Fruit fly (Drosophila melanogaster) whole organism, embryonic: ENCODE results near the gene CG31960.
A peak's percentile ranks its signal among the peaks of the same experiment; 100 is the strongest.

Experiments used
- Awh ChIP-seq: fragments of 200-800 bp; sonication (Bioruptor generic); IDR thresholded peaks from 2 replicates; pipeline ENCODE4, ENCODE4 v1.3.6; 2022; ENCODE audit warnings: missing biosample characterization, missing genetic modification characterization
- B-H1 ChIP-seq: fragments of 200-800 bp; sonication (Bioruptor generic); IDR thresholded peaks from 3 replicates; pipeline ENCODE4 v1.3.6; 2022; ENCODE audit warnings: missing biosample characterization, missing genetic modification characterization
- CG10979 ChIP-seq: fragments of 200-800 bp; sonication (Bioruptor generic); optimal IDR thresholded peaks from 2 replicates; lab custom pipeline; 2018; ENCODE audit warnings: missing biosample characterization, mild to moderate bottlenecking, missing genetic modification characterization, moderate library complexity
- CG11456 ChIP-seq: fragments of 200-800 bp; sonication (Bioruptor generic); IDR thresholded peaks from 3 replicates; pipeline ENCODE4 v1.3.6; 2022; ENCODE audit warnings: missing biosample characterization, missing genetic modification characterization
- CG11504 ChIP-seq: fragments of 200-800 bp; sonication (Bioruptor generic); optimal IDR thresholded peaks from 3 replicates; lab custom pipeline; 2019; ENCODE audit warnings: missing biosample characterization, mild to moderate bottlenecking, missing genetic modification characterization, moderate library complexity
- CG12744 ChIP-seq: fragments of 200-800 bp; sonication (Bioruptor generic); optimal IDR thresholded peaks from 2 replicates; lab custom pipeline; 2016; ENCODE audit warnings: missing biosample characterization, missing genetic modification characterization
- CG13424 ChIP-seq: fragments of 200-800 bp; sonication (Bioruptor generic); optimal IDR thresholded peaks from 2 replicates; lab custom pipeline; 2019; ENCODE audit warnings: missing biosample characterization, mild to moderate bottlenecking, missing genetic modification characterization, moderate library complexity
- CG15269 ChIP-seq: fragments of 200-800 bp; sonication (Bioruptor generic); optimal IDR thresholded peaks from 2 replicates; lab custom pipeline; 2018; ENCODE audit warnings: missing biosample characterization, mild to moderate bottlenecking, missing genetic modification characterization, moderate library complexity
- CG15479 ChIP-seq: fragments of 200-800 bp; sonication (Bioruptor generic); optimal IDR thresholded peaks from 3 replicates; lab custom pipeline; 2019; ENCODE audit warnings: missing biosample characterization, mild to moderate bottlenecking, missing genetic modification characterization, moderate library complexity
- CG16863 ChIP-seq: fragments of 200-800 bp; sonication (Bioruptor generic); optimal IDR thresholded peaks from 3 replicates; lab custom pipeline; 2016; ENCODE audit warnings: missing biosample characterization, missing genetic modification characterization
- CG17328 ChIP-seq: fragments of 200-800 bp; sonication (Bioruptor generic); IDR thresholded peaks from 2 replicates; pipeline ENCODE4 v1.3.6; 2022; ENCODE audit warnings: missing biosample characterization, missing genetic modification characterization
- CG1832 ChIP-seq: fragments of 200-800 bp; sonication (Bioruptor generic); optimal IDR thresholded peaks from 2 replicates; lab custom pipeline; 2017; ENCODE audit warnings: missing biosample characterization, mild to moderate bottlenecking, missing genetic modification characterization, inconsistent platforms
- CG18599 ChIP-seq: fragments of 200-800 bp; sonication (Bioruptor generic); optimal IDR thresholded peaks from 3 replicates; lab custom pipeline; 2017; ENCODE audit warnings: missing biosample characterization, missing genetic modification characterization, mild to moderate bottlenecking, moderate library complexity, missing genetic modification reagents
- CG31224 ChIP-seq: fragments of 200-800 bp; sonication (Bioruptor generic); IDR thresholded peaks from 2 replicates; pipeline ENCODE4 v1.3.6; 2022; ENCODE audit warnings: missing biosample characterization, missing genetic modification characterization
- CG3163 ChIP-seq: fragments of 200-800 bp; sonication (Bioruptor generic); optimal IDR thresholded peaks from 3 replicates; lab custom pipeline; 2016; ENCODE audit warnings: missing biosample characterization, missing genetic modification characterization
- CG4404 ChIP-seq: fragments of 200-800 bp; sonication (Bioruptor generic); IDR thresholded peaks from 2 replicates; pipeline ENCODE4 v1.3.6; 2022; ENCODE audit warnings: missing biosample characterization, missing genetic modification characterization
- CG6791 ChIP-seq: fragments of 200-800 bp; sonication (Bioruptor generic); IDR thresholded peaks from 3 replicates; pipeline ENCODE4 v1.3.6; 2022; ENCODE audit warnings: missing biosample characterization, missing genetic modification characterization; ENCODE audit not compliant: partially characterized antibody
- CG7786 ChIP-seq: fragments of 200-800 bp; sonication (Bioruptor generic); optimal IDR thresholded peaks from 2 replicates; lab custom pipeline; 2016; ENCODE audit warnings: missing biosample characterization, missing genetic modification characterization
- CG8359 ChIP-seq: fragments of 200-800 bp; sonication (Bioruptor generic); optimal IDR thresholded peaks from 2 replicates; lab custom pipeline; 2017; ENCODE audit warnings: missing biosample characterization, mild to moderate bottlenecking, missing genetic modification characterization, borderline replicate concordance
- CHES-1-like ChIP-seq: fragments of 200-800 bp; sonication (Bioruptor generic); optimal IDR thresholded peaks from 2 replicates; lab custom pipeline; 2016; ENCODE audit warnings: missing biosample characterization, missing genetic modification characterization
- Camta ChIP-seq: fragments of 200-800 bp; sonication (Bioruptor generic); optimal IDR thresholded peaks from 2 replicates; lab custom pipeline; 2016; ENCODE audit warnings: missing biosample characterization, missing genetic modification characterization
- D ChIP-seq, 2 experiments: fragments of 200-800 bp in 1 of 2; fragments of >200 bp in 1 of 2; sonication (Bioruptor generic) in 1 of 2; optimal IDR thresholded peaks; 2 replicates in 1 of 2; 3 replicates in 1 of 2; lab custom pipeline; 2017; ENCODE audit warnings: mild to moderate bottlenecking in 1 of 2, missing biosample characterization in 1 of 2, missing genetic modification characterization in 1 of 2, missing genetic modification reagents in 1 of 2
- Dip3 ChIP-seq: fragments of 200-800 bp; sonication (Bioruptor generic); optimal IDR thresholded peaks from 3 replicates; lab custom pipeline; 2016; ENCODE audit warnings: missing biosample characterization, missing genetic modification characterization
- GATAe ChIP-seq: fragments of 200-800 bp; sonication (Bioruptor generic); conservative IDR thresholded peaks from 2 replicates; pipeline ENCODE4 v1.3.6; 2022; ENCODE audit warnings: missing biosample characterization, missing genetic modification characterization
- Hey ChIP-seq: fragments of 200-800 bp; sonication (Bioruptor generic); optimal IDR thresholded peaks from 3 replicates; lab custom pipeline; 2018; ENCODE audit warnings: missing biosample characterization, mild to moderate bottlenecking, missing genetic modification characterization
- Hr51 ChIP-seq, 2 experiments: fragments of 200-800 bp; sonication (Bioruptor generic); optimal IDR thresholded peaks; 2 replicates in 1 of 2; 3 replicates in 1 of 2; lab custom pipeline; 2016 to 2018; ENCODE audit warnings: missing biosample characterization in 2 of 2, missing genetic modification characterization in 2 of 2, mild to moderate bottlenecking in 1 of 2, moderate library complexity in 1 of 2
- Kr ChIP-seq: fragments of 200-800 bp; sonication (Bioruptor generic); optimal IDR thresholded peaks from 2 replicates; lab custom pipeline; 2017; ENCODE audit warnings: missing biosample characterization, mild to moderate bottlenecking, missing genetic modification characterization
- Pdp1 ChIP-seq, 2 experiments: fragments of 200-800 bp; sonication (Bioruptor generic); optimal IDR thresholded peaks; 3 replicates each; lab custom pipeline; 2016; ENCODE audit warnings: missing biosample characterization in 2 of 2, missing genetic modification characterization in 2 of 2, mild to moderate bottlenecking in 1 of 2, moderate library complexity in 1 of 2
- Tbp ChIP-seq: fragments of >200 bp; optimal IDR thresholded peaks from 2 replicates; lab custom pipeline; 2018; ENCODE audit warnings: missing biosample characterization, missing genetic modification characterization
- abd-A ChIP-seq: fragments of 200-800 bp; sonication (Bioruptor generic); optimal IDR thresholded peaks from 3 replicates; lab custom pipeline; 2019; ENCODE audit warnings: missing biosample characterization, mild to moderate bottlenecking, missing genetic modification characterization, moderate library complexity
- amos ChIP-seq: fragments of 200-800 bp; sonication (Bioruptor generic); IDR thresholded peaks from 2 replicates; pipeline ENCODE4 v1.3.6; 2022; ENCODE audit warnings: missing biosample characterization, missing genetic modification characterization; ENCODE audit not compliant: partially characterized antibody
- chm ChIP-seq: fragments of 200-800 bp; sonication (Bioruptor generic); IDR thresholded peaks from 2 replicates; pipeline ENCODE4 v1.3.6; 2022; ENCODE audit warnings: missing biosample characterization, missing genetic modification characterization
- dan ChIP-seq: fragments of 200-800 bp; sonication (Bioruptor generic); IDR thresholded peaks from 2 replicates; pipeline ENCODE4 v1.3.6; 2022; ENCODE audit warnings: missing biosample characterization, missing genetic modification characterization
- danr ChIP-seq: fragments of 200-800 bp; sonication (Bioruptor generic); IDR thresholded peaks from 2 replicates; pipeline ENCODE4 v1.3.6; 2022; ENCODE audit warnings: missing biosample characterization, missing genetic modification characterization
- disco-r ChIP-seq: fragments of 200-800 bp; sonication (Bioruptor generic); optimal IDR thresholded peaks from 2 replicates; lab custom pipeline; 2016; ENCODE audit warnings: missing biosample characterization, missing genetic modification characterization
- fd64A ChIP-seq: fragments of 200-800 bp; sonication (Bioruptor generic); optimal IDR thresholded peaks from 3 replicates; lab custom pipeline; 2018; ENCODE audit warnings: missing biosample characterization, mild to moderate bottlenecking, missing genetic modification characterization
- hkb ChIP-seq, 2 experiments: fragments of 200-800 bp in 1 of 2; fragments of >200 bp in 1 of 2; sonication (Bioruptor generic) in 1 of 2; IDR thresholded peaks in 1 of 2; optimal IDR thresholded peaks in 1 of 2; 2 replicates each; pipeline versions ENCODE4 v1.3.6 to Lab custom; 2017 to 2022; ENCODE audit warnings: missing biosample characterization in 1 of 2, missing genetic modification characterization in 1 of 2
- ken ChIP-seq: fragments of 200-800 bp; sonication (Bioruptor generic); IDR thresholded peaks from 3 replicates; pipeline ENCODE4 v1.3.6; 2022; ENCODE audit warnings: missing biosample characterization, missing genetic modification characterization
- nerfin-1 ChIP-seq: fragments of 200-800 bp; sonication (Bioruptor generic); optimal IDR thresholded peaks from 3 replicates; lab custom pipeline; 2019; ENCODE audit warnings: missing biosample characterization, mild to moderate bottlenecking, missing genetic modification characterization, moderate library complexity
- oc ChIP-seq: fragments of 200-800 bp; sonication (Bioruptor generic); optimal IDR thresholded peaks from 2 replicates; lab custom pipeline; 2018; ENCODE audit warnings: missing biosample characterization, mild to moderate bottlenecking, missing genetic modification characterization, moderate library complexity
- pzg ChIP-seq: fragments of 200-800 bp; sonication (Bioruptor generic); optimal IDR thresholded peaks from 3 replicates; lab custom pipeline; 2018; ENCODE audit warnings: missing biosample characterization, mild to moderate bottlenecking, missing genetic modification characterization, moderate library complexity
- sima ChIP-seq: fragments of 200-800 bp; sonication (Bioruptor generic); optimal IDR thresholded peaks from 2 replicates; lab custom pipeline; 2016; ENCODE audit warnings: missing biosample characterization, missing genetic modification characterization
- sob ChIP-seq: fragments of 200-800 bp; sonication (Bioruptor generic); IDR thresholded peaks from 2 replicates; pipeline ENCODE4 v1.3.6; 2022; ENCODE audit warnings: missing biosample characterization, missing genetic modification characterization
- tap ChIP-seq: fragments of 200-800 bp; optimal IDR thresholded peaks from 3 replicates; lab custom pipeline; 2019; ENCODE audit warnings: missing biosample characterization, mild to moderate bottlenecking, missing genetic modification characterization, moderate library complexity
- unc-4 ChIP-seq: fragments of 200-800 bp; sonication (Bioruptor generic); IDR thresholded peaks from 2 replicates; pipeline ENCODE4 v1.3.6; 2022; ENCODE audit warnings: missing biosample characterization, missing genetic modification characterization; ENCODE audit not compliant: partially characterized antibody
- yki ChIP-seq: fragments of >200 bp; optimal IDR thresholded peaks from 3 replicates; lab custom pipeline; 2018
- zen ChIP-seq: fragments of 200-800 bp; sonication (Bioruptor generic); optimal IDR thresholded peaks from 3 replicates; lab custom pipeline; 2018; ENCODE audit warnings: missing biosample characterization, mild to moderate bottlenecking, missing genetic modification characterization, moderate library complexity

Gene CG31960

dm6 chr2L:3789290-3790067 is 4.7 kb downstream of the CG31960 start (continued):
- TF ChIP-seq CG31224 (GFP tag; lab: Robert Waterston, UW), result peak; percentile 54; the same call in 1 of the 2 replicates
- no peak for TF ChIP-seq CG3163
- TF ChIP-seq CG11456 (GFP tag; lab: Robert Waterston, UW), result 0 out of 3 replicates have a peak, but pooled peaks have one; percentile 67
- TF ChIP-seq oc (tag; lab: Kevin White, UChicago), result peak; percentile 95
- TF ChIP-seq Hr51 (GFP tag; optimal IDR thresholded peaks at IDR 0.05; lab: Kevin White, UChicago), result peak in 1 of 2 experiments; percentile 82
- no peak for TF ChIP-seq D (optimal IDR thresholded peaks at IDR 0.05; lab: Kevin White, UChicago)
- TF ChIP-seq D (GFP tag; optimal IDR thresholded peaks at IDR 0.05; lab: Kevin White, UChicago), result peak; percentile 84
- peak; percentile 72 for TF ChIP-seq CG18599 (GFP tag; lab: Kevin White, UChicago)
- TF ChIP-seq B-H1 (GFP tag; lab: Robert Waterston, UW), result peak; percentile 78; the same call in 2 of the 3 replicates
- no peak for TF ChIP-seq sima (GFP tag; lab: Kevin White, UChicago)
- TF ChIP-seq CG4404, result peak; percentile 38; the same call in 1 of the 2 replicates
- peak; percentile 85 for TF ChIP-seq CG13424 (tag; lab: Kevin White, UChicago)
- peak; percentile 84 for TF ChIP-seq ken (GFP tag; lab: Robert Waterston, UW)
- no peak for TF ChIP-seq pzg
- TF ChIP-seq sob (GFP tag; lab: Robert Waterston, UW), result peak; percentile 68
- TF ChIP-seq Camta, result no peak
- TF ChIP-seq GATAe, result no peak; the same call in 1 of the 2 replicates
- TF ChIP-seq CG15269 (tag; lab: Kevin White, UChicago), result peak; percentile 74
- TF ChIP-seq abd-A (tag; lab: Kevin White, UChicago), result peak; percentile 53
- peak; percentile 53 for TF ChIP-seq CG1832
- peak; percentile 92 for TF ChIP-seq CG17328
- TF ChIP-seq CG15479, result no peak
- peak; percentile 94 for TF ChIP-seq CG10979 (tag; lab: Kevin White, UChicago)
- TF ChIP-seq Dip3 (GFP tag; lab: Kevin White, UChicago), result no peak
- no peak for TF ChIP-seq hkb (optimal IDR thresholded peaks at IDR 0.05; lab: Kevin White, UChicago)
- peak; percentile 89 for TF ChIP-seq hkb (GFP tag; IDR thresholded peaks at IDR 0.05; lab: Robert Waterston, UW)
- TF ChIP-seq nerfin-1 (tag; lab: Kevin White, UChicago), result peak; percentile 80
- peak; percentile 78 for TF ChIP-seq tap (tag; lab: Kevin White, UChicago)
- no peak for TF ChIP-seq Hey
- peak; percentile 53 for TF ChIP-seq CG8359 (GFP tag; lab: Kevin White, UChicago)
- TF ChIP-seq disco-r (GFP tag; lab: Kevin White, UChicago), result no peak
- TF ChIP-seq chm (GFP tag; lab: Robert Waterston, UW), result peak; percentile 81
- TF ChIP-seq unc-4, result no peak
- no peak for TF ChIP-seq Kr (GFP tag; lab: Kevin White, UChicago)
- TF ChIP-seq CG11504 (tag; lab: Kevin White, UChicago), result peak; percentile 89
- peak; percentile 93 for TF ChIP-seq Awh (GFP tag; lab: Robert Waterston, UW)
- TF ChIP-seq Pdp1 (GFP tag; optimal IDR thresholded peaks at IDR 0.05; lab: Kevin White, UChicago), result peak in 1 of 2 experiments; percentile 61
- no peak for TF ChIP-seq yki (lab: Kevin White, UChicago)
- TF ChIP-seq CG16863 (GFP tag; lab: Kevin White, UChicago), result no peak
- no peak for TF ChIP-seq CHES-1-like (GFP tag; lab: Kevin White, UChicago)
- TF ChIP-seq CG6791 (GFP tag; lab: Robert Waterston, UW), result no peak
- TF ChIP-seq CG7786 (GFP tag; lab: Kevin White, UChicago), result no peak
- TF ChIP-seq amos (GFP tag; lab: Robert Waterston, UW), result no peak; the same call in 1 of the 2 replicates
- TF ChIP-seq danr (GFP tag; lab: Robert Waterston, UW), result 0 out of 2 replicates have a peak, but pooled peaks have one; percentile 15
- no peak for TF ChIP-seq CG12744 (GFP tag; lab: Kevin White, UChicago)
- peak; percentile 32 for TF ChIP-seq fd64A (GFP tag; lab: Kevin White, UChicago)
- peak; percentile 10; the same call in 1 of the 2 replicates for TF ChIP-seq dan
- peak; percentile 66 for TF ChIP-seq zen (tag; lab: Kevin White, UChicago)
- TF ChIP-seq Tbp (GFP tag; lab: Kevin White, UChicago), result no peak
